Worm (Caenorhabditis elegans) whole organism, L1 larva: ENCODE results near the gene nhr-110.

Source experiments
- C04F5.9 ChIP-seq: sonication (generic microtip); optimal IDR thresholded peaks from 2 replicates; lab custom pipeline; 2016; ENCODE audit warnings: missing genetic modification characterization, missing compliant biosample characterization
- C16A3.4 ChIP-seq: fragments of 150-350 bp; optimal IDR thresholded peaks from 2 replicates; lab custom pipeline; 2014; ENCODE audit warnings: missing biosample characterization, missing genetic modification characterization
- C34B4.2 ChIP-seq: sonication (generic microtip); optimal IDR thresholded peaks from 2 replicates; lab custom pipeline; 2017; ENCODE audit warnings: mild to moderate bottlenecking, missing genetic modification characterization, missing compliant biosample characterization
- aha-1 ChIP-seq: fragments of 150-350 bp; optimal IDR thresholded peaks from 2 replicates; lab custom pipeline; 2014; ENCODE audit warnings: missing biosample characterization, missing genetic modification characterization
- alr-1 ChIP-seq: fragments of 200-800 bp; sonication (Bioruptor generic); optimal IDR thresholded peaks from 2 replicates; lab custom pipeline; 2018; ENCODE audit warnings: borderline replicate concordance, mild to moderate bottlenecking, missing genetic modification characterization, missing compliant biosample characterization
- aly-2 ChIP-seq: fragments of 150-350 bp; optimal IDR thresholded peaks from 2 replicates; lab custom pipeline; 2014; ENCODE audit warnings: missing biosample characterization, missing genetic modification characterization
- ceh-82 ChIP-seq, 3 experiments: fragments of 150-350 bp in 1 of 3; sonication (generic microtip) in 2 of 3; optimal IDR thresholded peaks; 2 replicates each; lab custom pipeline; 2014 to 2017; ENCODE audit warnings: missing biosample characterization in 3 of 3, missing genetic modification characterization in 3 of 3
- ceh-88 ChIP-seq: fragments of 200-800 bp; sonication (Bioruptor generic); IDR thresholded peaks from 2 replicates; pipeline ENCODE4 v1.3.6; 2022; ENCODE audit warnings: missing genetic modification characterization, missing compliant biosample characterization
- efl-3 ChIP-seq: fragments of 200-800 bp; sonication (Bioruptor generic); optimal IDR thresholded peaks from 2 replicates; lab custom pipeline; 2018; ENCODE audit warnings: mild to moderate bottlenecking, missing genetic modification characterization, missing compliant biosample characterization
- egl-27 ChIP-seq, 2 experiments: fragments of 150-350 bp in 1 of 2; sonication (generic microtip); optimal IDR thresholded peaks; 3 replicates each; lab custom pipeline; 2017 to 2018; ENCODE audit warnings: missing biosample characterization in 2 of 2, missing genetic modification characterization in 2 of 2, missing genetic modification reagents in 2 of 2
- elt-3 ChIP-seq, 6 experiments: fragments of 150-350 bp in 1 of 6; sonication (generic microtip); optimal IDR thresholded peaks; 2 replicates each; lab custom pipeline; 2017 to 2018; ENCODE audit warnings: missing biosample characterization in 6 of 6, missing genetic modification characterization in 6 of 6, inconsistent platforms in 1 of 6
- fkh-10 ChIP-seq: sonication (generic microtip); optimal IDR thresholded peaks from 2 replicates; lab custom pipeline; 2017; ENCODE audit warnings: missing biosample characterization, missing genetic modification reagents, missing genetic modification characterization
- fkh-4 ChIP-seq: sonication (generic microtip); optimal IDR thresholded peaks from 2 replicates; lab custom pipeline; 2016; ENCODE audit warnings: missing compliant biosample characterization, missing genetic modification characterization, borderline replicate concordance
- fkh-8 ChIP-seq: sonication (generic microtip); optimal IDR thresholded peaks from 2 replicates; lab custom pipeline; 2016; ENCODE audit warnings: mild to moderate bottlenecking, missing genetic modification characterization, missing compliant biosample characterization
- fos-1 ChIP-seq: fragments of 150-350 bp; optimal IDR thresholded peaks from 2 replicates; lab custom pipeline; 2014; ENCODE audit warnings: missing biosample characterization, missing genetic modification characterization
- isw-1 ChIP-seq: fragments of 200-800 bp; sonication (Bioruptor generic); IDR thresholded peaks from 2 replicates; pipeline ENCODE4 v1.3.6; 2022; ENCODE audit warnings: missing genetic modification characterization, missing compliant biosample characterization
- jun-1 ChIP-seq: fragments of 150-350 bp; optimal IDR thresholded peaks from 2 replicates; lab custom pipeline; 2014; ENCODE audit warnings: missing biosample characterization, missing genetic modification reagents, missing genetic modification characterization
- lin-13 ChIP-seq: fragments of 150-350 bp; optimal IDR thresholded peaks from 2 replicates; lab custom pipeline; 2014; ENCODE audit warnings: missing biosample characterization, missing genetic modification reagents, missing genetic modification characterization
- lin-14 ChIP-seq: fragments of 200-800 bp; sonication (Bioruptor generic); optimal IDR thresholded peaks from 2 replicates; lab custom pipeline; 2018; ENCODE audit warnings: mild to moderate bottlenecking, missing genetic modification characterization, moderate library complexity, missing compliant biosample characterization
- mab-9 ChIP-seq: fragments of 200-800 bp; sonication (Bioruptor generic); IDR thresholded peaks from 2 replicates; pipeline ENCODE4 v1.3.6; 2022; ENCODE audit warnings: missing genetic modification reagents, missing genetic modification characterization, missing compliant biosample characterization
- nhr-19 ChIP-seq: fragments of 200-800 bp; sonication (Bioruptor generic); conservative IDR thresholded peaks from 2 replicates; pipeline ENCODE4 v1.3.6; 2022; ENCODE audit warnings: missing genetic modification characterization, missing compliant biosample characterization
- nhr-20 ChIP-seq: sonication (generic microtip); optimal IDR thresholded peaks from 2 replicates; lab custom pipeline; 2016; ENCODE audit warnings: mild to moderate bottlenecking, missing genetic modification characterization, missing compliant biosample characterization
- nhr-237 ChIP-seq: fragments of 150-350 bp; optimal IDR thresholded peaks from 2 replicates; lab custom pipeline; 2014; ENCODE audit warnings: missing biosample characterization, missing genetic modification characterization
- nhr-28 ChIP-seq: fragments of 150-350 bp; optimal IDR thresholded peaks from 2 replicates; lab custom pipeline; 2014; ENCODE audit warnings: missing biosample characterization, missing genetic modification characterization
- nhr-77 ChIP-seq: fragments of 150-350 bp; optimal IDR thresholded peaks from 2 replicates; lab custom pipeline; 2014; ENCODE audit warnings: missing biosample characterization, missing genetic modification characterization
- nhr-84 ChIP-seq: sonication (generic microtip); optimal IDR thresholded peaks from 2 replicates; lab custom pipeline; 2017; ENCODE audit warnings: missing biosample characterization, missing genetic modification characterization
- pag-3 ChIP-seq: sonication (generic microtip); optimal IDR thresholded peaks from 2 replicates; lab custom pipeline; 2017; ENCODE audit warnings: missing genetic modification characterization, mild to moderate bottlenecking, missing compliant biosample characterization, antibody characterized with exemption, borderline replicate concordance; ENCODE audit not compliant: insufficient read depth
- pqm-1 ChIP-seq: sonication (generic microtip); optimal IDR thresholded peaks from 3 replicates; lab custom pipeline; 2017; ENCODE audit warnings: missing biosample characterization, missing genetic modification characterization
- rnt-1 ChIP-seq: sonication (generic microtip); optimal IDR thresholded peaks from 2 replicates; lab custom pipeline; 2016; ENCODE audit warnings: mild to moderate bottlenecking, missing genetic modification characterization, moderate library complexity, missing compliant biosample characterization
- skn-1 ChIP-seq: fragments of 150-350 bp; optimal IDR thresholded peaks from 2 replicates; lab custom pipeline; 2014; ENCODE audit warnings: missing biosample characterization, missing genetic modification characterization
- snpc-4 ChIP-seq: fragments of 150-350 bp; optimal IDR thresholded peaks from 2 replicates; lab custom pipeline; 2014; ENCODE audit warnings: missing biosample characterization, missing genetic modification characterization
- snu-23 ChIP-seq: sonication (generic microtip); optimal IDR thresholded peaks from 2 replicates; lab custom pipeline; 2016; ENCODE audit warnings: missing genetic modification characterization, missing compliant biosample characterization
- sptf-1 ChIP-seq: fragments of 150-350 bp; optimal IDR thresholded peaks from 2 replicates; lab custom pipeline; 2014; ENCODE audit warnings: missing biosample characterization, missing genetic modification characterization
- swsn-7 ChIP-seq: sonication (generic microtip); optimal IDR thresholded peaks from 2 replicates; lab custom pipeline; 2016; ENCODE audit warnings: missing genetic modification characterization, missing compliant biosample characterization
- tlp-1 ChIP-seq: fragments of 150-350 bp; optimal IDR thresholded peaks from 2 replicates; lab custom pipeline; 2014; ENCODE audit warnings: missing biosample characterization, missing genetic modification characterization
- unc-130 ChIP-seq: fragments of 150-350 bp; optimal IDR thresholded peaks from 2 replicates; lab custom pipeline; 2017; ENCODE audit warnings: missing biosample characterization, missing genetic modification characterization, inconsistent platforms
- unc-30 ChIP-seq: sonication (generic microtip); optimal IDR thresholded peaks from 2 replicates; lab custom pipeline; 2017; ENCODE audit warnings: missing biosample characterization, missing genetic modification characterization
- zip-4 ChIP-seq: fragments of 200-800 bp; sonication (Bioruptor generic); optimal IDR thresholded peaks from 2 replicates; lab custom pipeline; 2018; ENCODE audit warnings: mild to moderate bottlenecking, missing genetic modification characterization, moderate library complexity, missing compliant biosample characterization
- ztf-11 ChIP-seq, 2 experiments: sonication (generic microtip); optimal IDR thresholded peaks; 2 replicates each; lab custom pipeline; 2016 to 2017; ENCODE audit warnings: missing genetic modification characterization in 2 of 2, missing biosample characterization in 1 of 2, missing compliant biosample characterization in 1 of 2

The nhr-110 gene

DNA sequence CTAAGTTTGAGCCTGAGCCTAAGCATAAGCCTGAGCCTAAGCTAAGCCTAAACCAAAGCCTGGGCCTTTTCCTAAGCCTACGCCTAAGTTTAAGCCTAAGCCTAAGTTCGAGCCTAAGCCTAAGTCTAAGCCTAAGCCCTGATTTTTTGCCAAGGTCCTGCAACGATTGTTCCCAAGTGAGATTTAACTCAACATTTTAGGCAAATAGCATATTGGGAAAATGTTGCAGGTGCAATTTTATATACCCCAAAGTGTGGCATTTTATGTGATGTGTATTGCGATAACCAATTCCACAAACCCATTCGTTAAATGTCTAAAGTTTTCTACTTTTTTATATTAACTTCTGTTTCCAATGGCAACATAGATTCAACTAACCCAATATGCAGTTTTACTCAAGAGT, 38.0 kb upstream of the nhr-110 start, which contains the start of gene irld-40:
Gene irld-40 (plus strand): TSS at position 301 of the 400 bp plus-strand sequence.
- no peak for TF ChIP-seq zip-4
- TF ChIP-seq alr-1 (tag; lab: Kevin White, UChicago) = no peak
- no peak for TF ChIP-seq nhr-19 (GFP tag; lab: Robert Waterston, UW)
- TF ChIP-seq fos-1 (tag; lab: Kevin White, UChicago) = no peak
- TF ChIP-seq ztf-11 (tag; optimal IDR thresholded peaks at IDR 0.05; lab: Kevin White, UChicago) = no peak
- TF ChIP-seq skn-1 (tag; lab: Kevin White, UChicago) = no peak
- TF ChIP-seq ceh-82 (tag; optimal IDR thresholded peaks at IDR 0.05; lab: Kevin White, UChicago) = no peak
- no peak for TF ChIP-seq swsn-7 (tag; lab: Kevin White, UChicago)
- TF ChIP-seq snpc-4 = no peak
- no peak for TF ChIP-seq fkh-10
- no peak for TF ChIP-seq nhr-20
- no peak for TF ChIP-seq nhr-84 (tag; lab: Kevin White, UChicago)
- no peak for TF ChIP-seq efl-3 (GFP tag; lab: Kevin White, UChicago)
- no peak for TF ChIP-seq aha-1
- no peak for TF ChIP-seq jun-1 (tag; lab: Kevin White, UChicago)
- no peak for TF ChIP-seq mab-9 (GFP tag; lab: Robert Waterston, UW)
- TF ChIP-seq snu-23 (GFP tag; lab: Kevin White, UChicago) = no peak
- TF ChIP-seq lin-14 (GFP tag; lab: Kevin White, UChicago) = no peak
- TF ChIP-seq fkh-4 (tag; lab: Kevin White, UChicago) = no peak
- no peak for TF ChIP-seq nhr-237 (tag; lab: Kevin White, UChicago)

DNA sequence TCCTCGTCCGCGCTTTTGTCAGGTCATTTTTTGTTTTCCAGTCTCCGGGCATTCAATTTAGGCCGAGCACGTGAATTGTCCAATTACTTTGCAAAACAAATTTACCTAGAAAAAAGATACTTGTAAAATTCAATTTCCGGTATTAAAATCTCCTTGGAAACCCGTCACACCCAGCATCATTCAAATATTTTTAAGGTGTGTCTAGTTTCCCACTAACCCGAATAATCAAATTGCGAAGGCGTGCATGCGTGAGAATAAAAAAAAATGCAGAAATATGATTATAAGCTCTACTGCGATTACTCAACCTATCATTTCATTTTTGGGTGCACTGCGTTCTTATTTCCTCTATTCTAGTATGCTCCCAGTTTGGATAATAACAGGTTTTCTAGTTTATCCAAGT, 30.6 kb upstream of the nhr-110 start, which contains the start of gene irld-11:
Gene irld-11 (plus strand): TSS at position 301 of the 400 bp plus-strand sequence.
- TF ChIP-seq nhr-20 = peak; percentile 32
- TF ChIP-seq alr-1 (tag; lab: Kevin White, UChicago) = no peak
- no peak for TF ChIP-seq nhr-77 (tag; lab: Kevin White, UChicago)
- TF ChIP-seq sptf-1 = no peak
- no peak for TF ChIP-seq aly-2 (tag; lab: Kevin White, UChicago)
- no peak for TF ChIP-seq C04F5.9 (tag; lab: Kevin White, UChicago)
- TF ChIP-seq elt-3 (tag; optimal IDR thresholded peaks at IDR 0.05; lab: Kevin White, UChicago) = no peak
- peak; percentile 82 for TF ChIP-seq fkh-8 (tag; lab: Kevin White, UChicago)
- TF ChIP-seq snu-23 (GFP tag; lab: Kevin White, UChicago) = no peak
- no peak for TF ChIP-seq mab-9 (GFP tag; lab: Robert Waterston, UW)
- TF ChIP-seq egl-27 (tag; optimal IDR thresholded peaks at IDR 0.05; lab: Kevin White, UChicago) = no peak
- TF ChIP-seq fkh-10 = no peak
- TF ChIP-seq swsn-7 (tag; lab: Kevin White, UChicago) = no peak
- TF ChIP-seq nhr-28 = no peak

DNA sequence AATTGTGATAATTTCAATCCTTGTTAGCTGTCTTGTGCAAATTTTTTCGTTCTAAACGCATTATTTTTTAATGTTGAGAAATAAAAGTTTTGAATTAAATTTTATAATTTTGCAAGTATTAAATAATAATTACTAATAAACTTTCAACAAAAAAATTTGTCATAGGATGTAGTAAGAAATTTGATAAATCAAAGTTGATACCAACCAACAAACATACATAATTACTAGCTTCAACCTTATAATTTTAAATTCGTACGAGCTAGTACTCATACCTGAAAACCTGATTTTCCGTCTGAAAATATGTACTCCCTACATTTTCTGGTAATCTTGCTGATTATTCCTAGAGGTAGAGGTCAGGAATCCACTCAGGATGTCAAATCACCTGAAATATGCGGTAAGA, 26.8 kb upstream of the nhr-110 start, which contains the start of gene irld-44:
Gene irld-44 (plus strand): TSS at position 301 of the 400 bp plus-strand sequence.
- TF ChIP-seq ztf-11 (tag; optimal IDR thresholded peaks at IDR 0.05; lab: Kevin White, UChicago) (no peak), egl-27 (tag; optimal IDR thresholded peaks at IDR 0.05; lab: Kevin White, UChicago) (no peak), unc-130 (tag; lab: Kevin White, UChicago) (no peak), tlp-1 (no peak), lin-13 (GFP tag; lab: Kevin White, UChicago) (no peak), rnt-1 (tag; lab: Kevin White, UChicago) (no peak), pag-3 (tag; lab: Kevin White, UChicago) (no peak), unc-30 (tag; lab: Kevin White, UChicago) (no peak), pqm-1 (tag; lab: Kevin White, UChicago) (no peak), C16A3.4 (tag; lab: Kevin White, UChicago) (no peak), aly-2 (tag; lab: Kevin White, UChicago) (no peak), isw-1 (no peak), C34B4.2 (tag; lab: Kevin White, UChicago) (no peak), ceh-88 (no peak), ceh-82 (tag; optimal IDR thresholded peaks at IDR 0.05; lab: Kevin White, UChicago) (no peak)
